Worm (Caenorhabditis elegans) whole organism, young adult: Measurements from ENCODE around the gene C14B9.2.

Experiments used
- C06A6.2 ChIP-seq: fragments of 200-800 bp; sonication (Bioruptor generic); conservative IDR thresholded peaks from 2 replicates; pipeline ENCODE4 v1.3.6; 2022; ENCODE audit warnings: missing genetic modification characterization, missing compliant biosample characterization
- C17E4.6 ChIP-seq: fragments of 200-800 bp; sonication (Bioruptor generic); IDR thresholded peaks from 2 replicates; pipeline ENCODE4 v1.3.6; 2022; ENCODE audit warnings: missing genetic modification reagents, missing genetic modification characterization, missing compliant biosample characterization
- D2030.7 ChIP-seq: fragments of 200-800 bp; sonication (Bioruptor generic); IDR thresholded peaks from 2 replicates; pipeline ENCODE4 v1.3.6; 2022; ENCODE audit warnings: missing genetic modification reagents, missing genetic modification characterization, missing compliant biosample characterization
- F22D6.2 ChIP-seq: sonication (generic microtip); optimal IDR thresholded peaks from 2 replicates; lab custom pipeline; 2016; ENCODE audit warnings: mild to moderate bottlenecking, missing genetic modification characterization, missing compliant biosample characterization
- F37B4.10 ChIP-seq: fragments of 200-800 bp; sonication (Bioruptor generic); IDR thresholded peaks from 2 replicates; pipeline ENCODE4 v1.3.6; 2022; ENCODE audit warnings: missing genetic modification characterization, missing compliant biosample characterization
- F49E8.2 ChIP-seq: sonication (generic microtip); optimal IDR thresholded peaks from 3 replicates; lab custom pipeline; 2017; ENCODE audit warnings: missing genetic modification characterization, mild to moderate bottlenecking, missing compliant biosample characterization, antibody characterized with exemption, moderate library complexity; ENCODE audit not compliant: insufficient read depth
- F55B11.4 ChIP-seq: sonication (generic microtip); optimal IDR thresholded peaks from 2 replicates; lab custom pipeline; 2016; ENCODE audit warnings: missing compliant biosample characterization, missing genetic modification characterization, borderline replicate concordance; ENCODE audit not compliant: insufficient read depth
- F57A8.1 ChIP-seq: fragments of 200-800 bp; sonication (Bioruptor generic); optimal IDR thresholded peaks from 2 replicates; lab custom pipeline; 2018; ENCODE audit warnings: mild to moderate bottlenecking, missing genetic modification characterization, moderate library complexity, missing compliant biosample characterization
- K11D2.4 ChIP-seq: fragments of 200-800 bp; sonication (Bioruptor generic); IDR thresholded peaks from 2 replicates; pipeline ENCODE4 v1.3.6; 2022; ENCODE audit warnings: missing genetic modification reagents, missing genetic modification characterization, missing compliant biosample characterization
- T07F8.4 ChIP-seq: sonication (generic microtip); optimal IDR thresholded peaks from 2 replicates; lab custom pipeline; 2016; ENCODE audit warnings: mild to moderate bottlenecking, missing genetic modification characterization, moderate library complexity, missing compliant biosample characterization
- Y67H2A.10 ChIP-seq: fragments of 200-800 bp; sonication (Bioruptor generic); conservative IDR thresholded peaks from 2 replicates; pipeline ENCODE4 v1.3.6; 2022; ENCODE audit warnings: missing genetic modification reagents, missing genetic modification characterization, missing compliant biosample characterization
- aptf-2 ChIP-seq: fragments of 200-800 bp; sonication (Bioruptor generic); conservative IDR thresholded peaks from 2 replicates; pipeline ENCODE4 v1.3.6; 2022; ENCODE audit warnings: missing genetic modification reagents, missing genetic modification characterization, missing compliant biosample characterization
- aptf-3 ChIP-seq: fragments of 200-800 bp; sonication (Bioruptor generic); IDR thresholded peaks from 2 replicates; pipeline ENCODE4 v1.3.6; 2022; ENCODE audit warnings: missing genetic modification characterization, missing compliant biosample characterization
- atf-7 ChIP-seq: sonication (generic microtip); optimal IDR thresholded peaks from 2 replicates; lab custom pipeline; 2017; ENCODE audit warnings: mild to moderate bottlenecking, missing genetic modification characterization, missing compliant biosample characterization
- attf-5 ChIP-seq: fragments of 200-800 bp; sonication (Bioruptor generic); optimal IDR thresholded peaks from 2 replicates; lab custom pipeline; 2018; ENCODE audit warnings: mild to moderate bottlenecking, missing genetic modification characterization, missing compliant biosample characterization
- ccch-3 ChIP-seq: fragments of 200-800 bp; sonication (Bioruptor generic); optimal IDR thresholded peaks from 2 replicates; lab custom pipeline; 2018; ENCODE audit warnings: mild to moderate bottlenecking, missing genetic modification characterization, missing compliant biosample characterization
- ceh-91 ChIP-seq: fragments of 200-800 bp; sonication (Bioruptor generic); IDR thresholded peaks from 2 replicates; pipeline ENCODE4 v1.3.6; 2022; ENCODE audit warnings: missing genetic modification reagents, missing genetic modification characterization, missing compliant biosample characterization
- dpl-1 ChIP-seq: fragments of 150-350 bp; optimal IDR thresholded peaks from 2 replicates; lab custom pipeline; 2014; ENCODE audit warnings: missing biosample characterization, missing genetic modification reagents, missing genetic modification characterization
- ets-4 ChIP-seq: fragments of 200-800 bp; sonication (Bioruptor generic); optimal IDR thresholded peaks from 2 replicates; lab custom pipeline; 2018; ENCODE audit warnings: mild to moderate bottlenecking, missing genetic modification characterization, missing compliant biosample characterization
- fkh-3 ChIP-seq: sonication (generic microtip); optimal IDR thresholded peaks from 2 replicates; lab custom pipeline; 2016; ENCODE audit warnings: mild to moderate bottlenecking, missing genetic modification characterization, missing compliant biosample characterization
- him-1 ChIP-seq: sonication (generic microtip); optimal IDR thresholded peaks from 2 replicates; lab custom pipeline; 2016; ENCODE audit warnings: missing genotype, missing genetic modification reagents, missing genetic modification characterization, missing compliant biosample characterization
- hlh-12 ChIP-seq: sonication (generic microtip); optimal IDR thresholded peaks from 2 replicates; lab custom pipeline; 2016; ENCODE audit warnings: missing genetic modification characterization, missing compliant biosample characterization
- hmg-20 ChIP-seq: fragments of 200-800 bp; sonication (Bioruptor generic); IDR thresholded peaks from 2 replicates; pipeline ENCODE4 v1.3.6; 2022; ENCODE audit warnings: missing genetic modification reagents, missing genetic modification characterization, missing compliant biosample characterization
- hrde-1 ChIP-seq: sonication (generic microtip); optimal IDR thresholded peaks from 2 replicates; lab custom pipeline; 2016; ENCODE audit warnings: missing genetic modification characterization, mild to moderate bottlenecking, missing compliant biosample characterization, moderate library complexity, missing genotype, missing genetic modification reagents, borderline replicate concordance
- lin-40 ChIP-seq: sonication (generic microtip); optimal IDR thresholded peaks from 2 replicates; lab custom pipeline; 2016; ENCODE audit warnings: missing genetic modification characterization, mild to moderate bottlenecking, missing compliant biosample characterization, missing genotype, missing genetic modification reagents
- lsl-1 ChIP-seq: fragments of 200-800 bp; sonication (Bioruptor generic); optimal IDR thresholded peaks from 2 replicates; lab custom pipeline; 2018; ENCODE audit warnings: mild to moderate bottlenecking, missing genetic modification characterization, moderate library complexity, missing compliant biosample characterization
- lsy-27 ChIP-seq: sonication (generic microtip); optimal IDR thresholded peaks from 2 replicates; lab custom pipeline; 2017; ENCODE audit warnings: missing genetic modification characterization, mild to moderate bottlenecking, missing compliant biosample characterization, antibody characterized with exemption, missing genotype, borderline replicate concordance; ENCODE audit not compliant: insufficient read depth
- mcd-1 ChIP-seq: fragments of 200-800 bp; sonication (Bioruptor generic); IDR thresholded peaks from 2 replicates; pipeline ENCODE4 v1.3.6; 2022; ENCODE audit warnings: missing genetic modification reagents, missing genetic modification characterization, missing compliant biosample characterization
- mel-28 ChIP-seq: sonication (generic microtip); optimal IDR thresholded peaks from 2 replicates; lab custom pipeline; 2016; ENCODE audit warnings: borderline replicate concordance, mild to moderate bottlenecking, missing genetic modification characterization, missing compliant biosample characterization
- mxl-1 ChIP-seq: sonication (generic microtip); optimal IDR thresholded peaks from 2 replicates; lab custom pipeline; 2016; ENCODE audit warnings: missing genetic modification characterization, missing compliant biosample characterization
- nhr-179 ChIP-seq: sonication (generic microtip); optimal IDR thresholded peaks from 2 replicates; lab custom pipeline; 2016; ENCODE audit warnings: mild to moderate bottlenecking, missing genetic modification characterization, missing compliant biosample characterization
- nhr-90 ChIP-seq: sonication (generic microtip); optimal IDR thresholded peaks from 2 replicates; lab custom pipeline; 2016; ENCODE audit warnings: missing genotype, mild to moderate bottlenecking, missing genetic modification characterization, missing compliant biosample characterization
- pha-4 ChIP-seq: fragments of 150-350 bp; sonication (generic microtip); optimal IDR thresholded peaks from 2 replicates; lab custom pipeline; 2014; ENCODE audit warnings: missing biosample characterization, missing genetic modification reagents, missing genetic modification characterization
- rcor-1 ChIP-seq: fragments of 200-800 bp; sonication (Bioruptor generic); IDR thresholded peaks from 2 replicates; pipeline ENCODE4 v1.3.6; 2022; ENCODE audit warnings: missing genetic modification reagents, missing genetic modification characterization, missing compliant biosample characterization
- rpc-1 ChIP-seq, 2 experiments: fragments of 150-350 bp in 1 of 2; sonication (generic microtip) in 1 of 2; optimal IDR thresholded peaks; 2 replicates each; lab custom pipeline; 2014 to 2018; ENCODE audit warnings: missing biosample characterization in 1 of 2, missing genetic modification characterization in 1 of 2, missing genetic modification reagents in 1 of 2, missing genotype in 1 of 2
- sdz-38 ChIP-seq: sonication (generic microtip); optimal IDR thresholded peaks from 2 replicates; lab custom pipeline; 2016; ENCODE audit warnings: missing genotype, missing genetic modification characterization, missing compliant biosample characterization
- snpc-1.1 ChIP-seq: sonication (generic microtip); optimal IDR thresholded peaks from 2 replicates; lab custom pipeline; 2017; ENCODE audit warnings: missing genetic modification characterization, mild to moderate bottlenecking, missing compliant biosample characterization, antibody characterized with exemption, moderate library complexity, missing genotype, missing genetic modification reagents; ENCODE audit not compliant: insufficient read depth
- snpc-4 ChIP-seq, 5 experiments: fragments of 150-350 bp in 1 of 5; sonication (generic microtip) in 4 of 5; optimal IDR thresholded peaks; 2 replicates each; lab custom pipeline; 2014 to 2018; ENCODE audit warnings: missing genetic modification characterization in 5 of 5, missing biosample characterization in 3 of 5, antibody characterized with exemption in 2 of 5, mild to moderate bottlenecking in 2 of 5, missing compliant biosample characterization in 2 of 5, missing genotype in 2 of 5, moderate library complexity in 2 of 5, missing genetic modification reagents in 1 of 5
- tbx-9 ChIP-seq: sonication (generic microtip); optimal IDR thresholded peaks from 2 replicates; lab custom pipeline; 2016; ENCODE audit warnings: borderline replicate concordance, missing genetic modification characterization, inconsistent platforms, missing compliant biosample characterization
- xnd-1 ChIP-seq: sonication (generic microtip); optimal IDR thresholded peaks from 2 replicates; lab custom pipeline; 2016; ENCODE audit warnings: missing genotype, missing genetic modification reagents, missing genetic modification characterization, missing compliant biosample characterization
- zfh-2 ChIP-seq: fragments of 200-800 bp; sonication (Bioruptor generic); conservative IDR thresholded peaks from 2 replicates; pipeline ENCODE4 v1.3.6; 2022; ENCODE audit warnings: missing genetic modification reagents, missing genetic modification characterization, missing compliant biosample characterization
- zim-3 ChIP-seq: sonication (generic microtip); optimal IDR thresholded peaks from 2 replicates; lab custom pipeline; 2017; ENCODE audit warnings: mild to moderate bottlenecking, missing genetic modification characterization, moderate library complexity, missing compliant biosample characterization
- ztf-18 ChIP-seq: sonication (generic microtip); optimal IDR thresholded peaks from 2 replicates; lab custom pipeline; 2016; ENCODE audit warnings: missing genotype, mild to moderate bottlenecking, missing genetic modification characterization, missing compliant biosample characterization
- ztf-22 ChIP-seq: fragments of 200-800 bp; sonication (Bioruptor generic); optimal IDR thresholded peaks from 2 replicates; lab custom pipeline; 2018; ENCODE audit warnings: mild to moderate bottlenecking, missing genetic modification characterization, moderate library complexity, missing compliant biosample characterization
- ztf-3 ChIP-seq: fragments of 200-800 bp; sonication (Bioruptor generic); optimal IDR thresholded peaks from 2 replicates; lab custom pipeline; 2018; ENCODE audit warnings: mild to moderate bottlenecking, missing genetic modification characterization, missing compliant biosample characterization

Gene C14B9.2

DNA sequence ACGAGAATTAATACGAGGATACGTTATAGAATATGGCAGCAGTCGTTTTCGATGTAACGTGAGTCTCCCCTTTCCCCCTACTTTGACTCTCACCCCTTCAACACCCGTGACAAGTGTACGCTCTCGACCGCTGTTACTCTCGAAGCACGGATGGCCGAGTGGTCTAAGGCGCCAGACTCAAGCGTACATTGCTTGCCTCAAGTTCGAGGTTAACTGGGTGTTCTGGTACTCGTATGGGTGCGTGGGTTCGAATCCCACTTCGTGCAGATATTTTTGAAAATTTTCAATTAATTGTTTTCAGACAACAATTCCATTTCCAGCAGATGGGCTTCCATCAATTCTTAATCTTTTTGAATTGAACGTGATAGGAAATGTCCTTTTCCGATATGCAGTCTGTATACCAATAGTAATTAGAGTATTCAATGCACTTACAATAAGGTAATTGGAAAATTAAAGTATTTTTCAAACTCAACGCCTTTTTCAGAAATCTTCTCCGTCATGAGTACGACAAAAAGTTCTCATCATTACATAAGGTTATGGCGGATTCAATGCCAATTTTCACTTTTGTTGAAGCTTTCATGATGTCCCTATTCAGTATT is 23.9 kb upstream of the C14B9.2 start (continued):
- TF ChIP-seq ztf-22: peak; percentile 14
- TF ChIP-seq K11D2.4 (GFP tag; lab: Robert Waterston, UW): peak; percentile 61
- TF ChIP-seq C06A6.2 (GFP tag; lab: Robert Waterston, UW): 0 out of 2 replicates have a peak, but pooled peaks have one; percentile 18
- no peak for TF ChIP-seq F37B4.10 (GFP tag; lab: Robert Waterston, UW)
- TF ChIP-seq ccch-3 (GFP tag; lab: Kevin White, UChicago): no peak
- no peak for TF ChIP-seq lsy-27
- TF ChIP-seq nhr-90 (tag; lab: Kevin White, UChicago): peak; percentile 87
- TF ChIP-seq hlh-12: no peak
- TF ChIP-seq atf-7 (tag; lab: Kevin White, UChicago): peak; percentile 19
- no peak for TF ChIP-seq aptf-2
- TF ChIP-seq fkh-3: peak; percentile 42
- TF ChIP-seq mcd-1 (GFP tag; lab: Robert Waterston, UW): peak; percentile 73
- peak; percentile 65 for TF ChIP-seq ets-4 (GFP tag; lab: Kevin White, UChicago)
- no peak for TF ChIP-seq mel-28 (tag; lab: Kevin White, UChicago)
- peak; percentile 88 for TF ChIP-seq rpc-1 (optimal IDR thresholded peaks at IDR 0.05; lab: Kevin White, UChicago)
- TF ChIP-seq rpc-1 (tag; optimal IDR thresholded peaks at IDR 0.05; lab: Kevin White, UChicago): peak; percentile 94
- TF ChIP-seq ceh-91 (GFP tag; lab: Robert Waterston, UW): peak; percentile 40; the same call in 1 of the 2 replicates
- no peak for TF ChIP-seq pha-4 (tag; lab: Kevin White, UChicago)
- TF ChIP-seq F55B11.4 (tag; lab: Kevin White, UChicago): no peak
- no peak for TF ChIP-seq aptf-3 (GFP tag; lab: Robert Waterston, UW)
- peak; percentile 77 for TF ChIP-seq ztf-18 (tag; lab: Kevin White, UChicago)
- no peak for TF ChIP-seq nhr-179 (tag; lab: Kevin White, UChicago)
- no peak for TF ChIP-seq ztf-3 (GFP tag; lab: Kevin White, UChicago)
- TF ChIP-seq D2030.7 (GFP tag; lab: Robert Waterston, UW): peak; percentile 83
- TF ChIP-seq xnd-1 (tag; lab: Kevin White, UChicago): no peak
- peak; percentile 12 for TF ChIP-seq dpl-1
- TF ChIP-seq Y67H2A.10 (GFP tag; lab: Robert Waterston, UW): 0 out of 2 replicates have a peak, but pooled peaks have one; percentile 30
- peak; percentile 57 for TF ChIP-seq lsl-1 (GFP tag; lab: Kevin White, UChicago)
- TF ChIP-seq F22D6.2 (tag; lab: Kevin White, UChicago): peak; percentile 17
- TF ChIP-seq zim-3 (tag; lab: Kevin White, UChicago): peak; percentile 88
- no peak for TF ChIP-seq tbx-9 (tag; lab: Kevin White, UChicago)
- TF ChIP-seq him-1 (tag; lab: Kevin White, UChicago): peak; percentile 100
- TF ChIP-seq snpc-1.1 (tag; lab: Kevin White, UChicago): peak; percentile 62
- TF ChIP-seq rcor-1 (GFP tag; lab: Robert Waterston, UW): peak; percentile 58; the same call in 1 of the 2 replicates
- TF ChIP-seq C17E4.6 (GFP tag; lab: Robert Waterston, UW): peak; percentile 53; the same call in 1 of the 2 replicates
- TF ChIP-seq zfh-2 (GFP tag; lab: Robert Waterston, UW): peak; percentile 48; the same call in 1 of the 2 replicates
- TF ChIP-seq mxl-1: peak; percentile 87
- peak; percentile 65 for TF ChIP-seq F49E8.2
- TF ChIP-seq attf-5 (GFP tag; lab: Kevin White, UChicago): peak; percentile 63
- TF ChIP-seq hmg-20 (GFP tag; lab: Robert Waterston, UW): 0 out of 2 replicates have a peak, but pooled peaks have one; percentile 38
- peak; percentile 40 for TF ChIP-seq F57A8.1 (GFP tag; lab: Kevin White, UChicago)
- TF ChIP-seq lin-40 (tag; lab: Kevin White, UChicago): peak; percentile 71
- peak; percentile 81 for TF ChIP-seq snpc-4 (GFP tag; optimal IDR thresholded peaks at IDR 0.05; lab: Kevin White, UChicago)
- TF ChIP-seq snpc-4 (tag; optimal IDR thresholded peaks at IDR 0.05; lab: Kevin White, UChicago): peak; percentile 36 to 76 (median 64)
- TF ChIP-seq T07F8.4 (tag; lab: Kevin White, UChicago): peak; percentile 83
- peak; percentile 84 for TF ChIP-seq hrde-1 (tag; lab: Kevin White, UChicago)
- TF ChIP-seq sdz-38 (tag; lab: Kevin White, UChicago): no peak
